Worm (Caenorhabditis elegans): ENCODE data around the gene nas-14.

ce11 chrIV:13170241-13170640, at the start of gene nas-14:
- TF ChIP-seq ceh-13 (GFP tag; optimal IDR thresholded peaks at IDR 0.05): no peak
- TF ChIP-seq ama-1 (optimal IDR thresholded peaks at IDR 0.05): no peak
- no peak for TF ChIP-seq flt-1 (GFP tag; IDR thresholded peaks at IDR 0.05)
- TF ChIP-seq hnd-1 (tag; optimal IDR thresholded peaks at IDR 0.05): no peak
- no peak for TF ChIP-seq pes-1 (GFP tag; IDR thresholded peaks at IDR 0.05)
- no peak for TF ChIP-seq aly-1 (tag; optimal IDR thresholded peaks at IDR 0.05)
- TF ChIP-seq hmg-4 (GFP tag; optimal IDR thresholded peaks at IDR 0.05): no peak
- TF ChIP-seq sea-1 (GFP tag; conservative IDR thresholded peaks at IDR 0.05): no peak
- no peak for TF ChIP-seq F13C5.2 (tag; optimal IDR thresholded peaks at IDR 0.05)
- no peak for TF ChIP-seq hmbx-1 (tag; optimal IDR thresholded peaks at IDR 0.05)
- TF ChIP-seq B0310.2 (tag; optimal IDR thresholded peaks at IDR 0.05): no peak
- no peak for TF ChIP-seq tbx-37 (GFP tag; conservative IDR thresholded peaks at IDR 0.05)
- TF ChIP-seq scrt-1 (GFP tag; IDR thresholded peaks at IDR 0.05): no peak
